Worm (Caenorhabditis elegans) whole organism, L2 larva: ENCODE results near the gene Y56A3A.30.

Experiments
- C34F6.9 ChIP-seq: fragments of 150-350 bp; optimal IDR thresholded peaks from 2 replicates; lab custom pipeline; 2014; ENCODE audit warnings: missing biosample characterization, missing genetic modification characterization
- F13H6.1 ChIP-seq: sonication (generic microtip); optimal IDR thresholded peaks from 2 replicates; lab custom pipeline; 2016; ENCODE audit warnings: missing genetic modification characterization, missing compliant biosample characterization
- R02D3.7 ChIP-seq: fragments of 150-350 bp; optimal IDR thresholded peaks from 2 replicates; lab custom pipeline; 2014; ENCODE audit warnings: missing biosample characterization, missing genetic modification characterization
- Y55F3AM.14 ChIP-seq: fragments of 200-800 bp; sonication (Bioruptor generic); optimal IDR thresholded peaks from 2 replicates; lab custom pipeline; 2018; ENCODE audit warnings: mild to moderate bottlenecking, missing genetic modification characterization, missing compliant biosample characterization
- ZK546.5 ChIP-seq: sonication (generic microtip); optimal IDR thresholded peaks from 2 replicates; lab custom pipeline; 2017; ENCODE audit warnings: missing biosample characterization, missing genetic modification characterization
- alr-1 ChIP-seq: fragments of 150-350 bp; optimal IDR thresholded peaks from 2 replicates; lab custom pipeline; 2014; ENCODE audit warnings: missing biosample characterization, missing genetic modification characterization
- ama-1 ChIP-seq: fragments of 150-350 bp; optimal IDR thresholded peaks from 2 replicates; lab custom pipeline; 2018; ENCODE audit warnings: inconsistent platforms
- blmp-1 ChIP-seq: sonication (generic microtip); optimal IDR thresholded peaks from 2 replicates; lab custom pipeline; 2017; ENCODE audit warnings: missing genetic modification characterization, mild to moderate bottlenecking, missing compliant biosample characterization, antibody characterized with exemption, moderate library complexity; ENCODE audit not compliant: insufficient read depth
- ceh-82 ChIP-seq: fragments of 150-350 bp; optimal IDR thresholded peaks from 2 replicates; lab custom pipeline; 2014; ENCODE audit warnings: missing biosample characterization, missing genetic modification characterization
- crh-2 ChIP-seq: sonication (generic microtip); optimal IDR thresholded peaks from 2 replicates; lab custom pipeline; 2017; ENCODE audit warnings: missing biosample characterization, missing genetic modification characterization
- egl-27 ChIP-seq: sonication (generic microtip); optimal IDR thresholded peaks from 3 replicates; lab custom pipeline; 2017; ENCODE audit warnings: missing biosample characterization, missing genetic modification reagents, missing genetic modification characterization
- elt-3 ChIP-seq: sonication (generic microtip); optimal IDR thresholded peaks from 2 replicates; lab custom pipeline; 2017; ENCODE audit warnings: missing biosample characterization, missing genetic modification characterization
- fos-1 ChIP-seq: fragments of 150-350 bp; optimal IDR thresholded peaks from 2 replicates; lab custom pipeline; 2014; ENCODE audit warnings: missing biosample characterization, missing genetic modification characterization
- gmeb-1 ChIP-seq: fragments of 150-350 bp; optimal IDR thresholded peaks from 2 replicates; lab custom pipeline; 2014; ENCODE audit warnings: missing biosample characterization, missing genetic modification characterization
- lin-13 ChIP-seq: fragments of 150-350 bp; optimal IDR thresholded peaks from 2 replicates; lab custom pipeline; 2014; ENCODE audit warnings: missing biosample characterization, missing genetic modification reagents, missing genetic modification characterization
- lin-39 ChIP-seq: fragments of 150-350 bp; optimal IDR thresholded peaks from 2 replicates; lab custom pipeline; 2014; ENCODE audit warnings: missing biosample characterization, missing genetic modification reagents, missing genetic modification characterization
- mab-5 ChIP-seq: fragments of 150-350 bp; optimal IDR thresholded peaks from 2 replicates; lab custom pipeline; 2014; ENCODE audit warnings: missing biosample characterization, missing genetic modification characterization
- mbf-1 ChIP-seq: sonication (generic microtip); optimal IDR thresholded peaks from 2 replicates; lab custom pipeline; 2017; ENCODE audit warnings: missing biosample characterization, missing genetic modification characterization
- nhr-11 ChIP-seq: fragments of 150-350 bp; optimal IDR thresholded peaks from 2 replicates; lab custom pipeline; 2014; ENCODE audit warnings: missing biosample characterization, missing genetic modification characterization
- nhr-12 ChIP-seq: fragments of 150-350 bp; optimal IDR thresholded peaks from 2 replicates; lab custom pipeline; 2014; ENCODE audit warnings: missing biosample characterization, missing genetic modification characterization
- nhr-129 ChIP-seq: fragments of 150-350 bp; optimal IDR thresholded peaks from 2 replicates; lab custom pipeline; 2014; ENCODE audit warnings: missing biosample characterization, missing genetic modification characterization
- nhr-21 ChIP-seq: fragments of 150-350 bp; optimal IDR thresholded peaks from 2 replicates; lab custom pipeline; 2014; ENCODE audit warnings: missing biosample characterization, missing genetic modification characterization
- nhr-23 ChIP-seq: fragments of 150-350 bp; optimal IDR thresholded peaks from 2 replicates; lab custom pipeline; 2014; ENCODE audit warnings: missing biosample characterization, missing genetic modification reagents, missing genetic modification characterization
- nhr-237 ChIP-seq: fragments of 150-350 bp; optimal IDR thresholded peaks from 2 replicates; lab custom pipeline; 2014; ENCODE audit warnings: missing biosample characterization, missing genetic modification characterization
- nhr-25 ChIP-seq: fragments of 150-350 bp; sonication (generic microtip); optimal IDR thresholded peaks from 3 replicates; lab custom pipeline; 2014; ENCODE audit warnings: missing biosample characterization, missing genetic modification characterization
- nhr-6 ChIP-seq: fragments of 150-350 bp; optimal IDR thresholded peaks from 2 replicates; lab custom pipeline; 2014; ENCODE audit warnings: missing biosample characterization, missing genetic modification characterization
- nhr-77 ChIP-seq: fragments of 150-350 bp; optimal IDR thresholded peaks from 2 replicates; lab custom pipeline; 2014; ENCODE audit warnings: missing biosample characterization, missing genetic modification characterization
- peb-1 ChIP-seq: fragments of 150-350 bp; optimal IDR thresholded peaks from 2 replicates; lab custom pipeline; 2014; ENCODE audit warnings: missing biosample characterization, missing genetic modification characterization
- sem-4 ChIP-seq: fragments of 150-350 bp; optimal IDR thresholded peaks from 2 replicates; lab custom pipeline; 2014; ENCODE audit warnings: missing biosample characterization, missing genetic modification reagents, missing genetic modification characterization
- skn-1 ChIP-seq: sonication (generic microtip); optimal IDR thresholded peaks from 2 replicates; lab custom pipeline; 2017; ENCODE audit warnings: missing biosample characterization, missing genetic modification characterization
- sma-3 ChIP-seq: sonication (generic microtip); optimal IDR thresholded peaks from 2 replicates; lab custom pipeline; 2016; ENCODE audit warnings: missing genetic modification reagents, missing genetic modification characterization, missing compliant biosample characterization
- sma-9 ChIP-seq, 2 experiments: fragments of 150-350 bp in 1 of 2; sonication (generic microtip) in 1 of 2; optimal IDR thresholded peaks; 2 replicates each; lab custom pipeline; 2014 to 2016; ENCODE audit warnings: missing genetic modification characterization in 2 of 2, mild to moderate bottlenecking in 1 of 2, missing biosample characterization in 1 of 2, missing compliant biosample characterization in 1 of 2, missing genetic modification reagents in 1 of 2, moderate library complexity in 1 of 2
- unc-39 ChIP-seq: fragments of 150-350 bp; optimal IDR thresholded peaks from 2 replicates; lab custom pipeline; 2014; ENCODE audit warnings: missing biosample characterization, missing genetic modification characterization
- unc-55 ChIP-seq: fragments of 150-350 bp; sonication (generic microtip); optimal IDR thresholded peaks from 3 replicates; lab custom pipeline; 2014; ENCODE audit warnings: missing biosample characterization, missing genetic modification reagents, missing genetic modification characterization
- zag-1 ChIP-seq: fragments of 150-350 bp; optimal IDR thresholded peaks from 2 replicates; lab custom pipeline; 2014; ENCODE audit warnings: missing biosample characterization, missing genetic modification characterization
- ztf-11 ChIP-seq: sonication (generic microtip); optimal IDR thresholded peaks from 2 replicates; lab custom pipeline; 2017; ENCODE audit warnings: missing biosample characterization, missing genetic modification characterization

Gene Y56A3A.30

ce11 chrIII:12015183-12015582 is 36.3 kb upstream of the Y56A3A.30 start:
- TF ChIP-seq mab-5 (tag; lab: Kevin White, UChicago) (no peak), ceh-82 (tag; lab: Kevin White, UChicago) (no peak), sma-9 (GFP tag; optimal IDR thresholded peaks at IDR 0.05; lab: Kevin White, UChicago) (no peak), sma-9 (tag; optimal IDR thresholded peaks at IDR 0.05; lab: Kevin White, UChicago) (no peak), ztf-11 (no peak), skn-1 (tag; lab: Kevin White, UChicago) (no peak), zag-1 (tag; lab: Kevin White, UChicago) (no peak), R02D3.7 (tag; lab: Kevin White, UChicago) (no peak), nhr-237 (tag; lab: Kevin White, UChicago) (no peak), mbf-1 (tag; lab: Kevin White, UChicago) (no peak)
- TF ChIP-seq, all 48 proteins: peak for 0

ce11 chrIII:12014503-12014902 is 35.6 kb upstream of the Y56A3A.30 start:
- TF ChIP-seq mab-5 (tag; lab: Kevin White, UChicago) = no peak
- TF ChIP-seq peb-1 (tag; lab: Kevin White, UChicago) = no peak
- no peak for TF ChIP-seq ztf-11
- peak; percentile 52 for TF ChIP-seq sem-4 (tag; lab: Kevin White, UChicago)
- no peak for TF ChIP-seq nhr-6
- TF ChIP-seq R02D3.7 (tag; lab: Kevin White, UChicago) = no peak
- TF ChIP-seq blmp-1 (tag; lab: Kevin White, UChicago) = no peak
- peak; percentile 72 for TF ChIP-seq nhr-25
- no peak for TF ChIP-seq elt-3 (tag; lab: Kevin White, UChicago)
- TF ChIP-seq, all 48 proteins: peak for 2

DNA sequence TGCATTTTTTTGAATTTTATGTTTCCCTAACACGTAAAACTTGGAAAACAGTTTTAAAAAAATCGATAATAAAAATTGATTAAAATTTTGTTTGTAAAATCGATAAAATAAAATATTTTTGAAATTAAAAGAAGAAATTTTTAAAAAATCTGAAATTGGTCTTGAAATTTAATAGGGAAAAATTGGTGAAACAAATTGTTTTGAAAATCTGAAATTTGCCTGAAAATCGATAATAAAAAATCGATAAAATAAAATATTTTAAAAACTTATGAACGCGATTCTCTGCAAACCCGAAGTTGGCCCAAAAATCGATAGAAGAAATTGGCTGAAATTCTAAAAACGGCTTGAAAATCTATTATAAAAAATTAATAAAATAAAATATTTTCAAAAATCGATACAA is 34.9 kb upstream of the Y56A3A.30 start:
- TF ChIP-seq alr-1 (tag; lab: Kevin White, UChicago) (no peak), lin-39 (tag; lab: Kevin White, UChicago) (no peak), ama-1 (lab: Kevin White, UChicago) (no peak)

DNA sequence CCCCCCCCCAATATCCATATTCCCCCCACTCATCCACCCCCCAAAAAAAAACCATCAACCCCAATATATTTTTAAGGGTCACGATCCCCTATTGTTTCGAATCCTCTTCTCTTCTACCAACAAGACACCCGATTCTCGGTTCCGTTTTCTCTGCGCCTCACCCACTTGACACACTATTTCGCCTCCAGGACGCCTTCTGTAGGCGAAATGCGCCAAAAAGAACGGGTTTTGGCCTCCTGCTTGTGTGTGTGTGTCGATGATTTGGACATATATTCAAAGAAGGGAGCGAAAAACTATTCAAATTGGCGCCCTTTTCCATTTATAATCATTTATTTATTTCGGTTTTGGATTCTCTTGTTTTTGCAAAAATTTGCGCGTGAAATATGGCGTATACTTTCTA is 34.2 kb upstream of the Y56A3A.30 start:
- TF ChIP-seq egl-27 (no peak), peb-1 (tag; lab: Kevin White, UChicago) (no peak), nhr-25 (peak; percentile 52), nhr-11 (no peak), sma-3 (GFP tag; lab: Kevin White, UChicago) (peak; percentile 21), sem-4 (tag; lab: Kevin White, UChicago) (peak; percentile 5), nhr-6 (no peak), ZK546.5 (tag; lab: Kevin White, UChicago) (no peak), ama-1 (lab: Kevin White, UChicago) (no peak), ceh-82 (tag; lab: Kevin White, UChicago) (no peak)

- TF ChIP-seq nhr-12 (tag; lab: Kevin White, UChicago) (no peak), gmeb-1 (no peak), crh-2 (tag; lab: Kevin White, UChicago) (peak; percentile 94), sma-9 (GFP tag; optimal IDR thresholded peaks at IDR 0.05; lab: Kevin White, UChicago) (no peak), sma-9 (tag; optimal IDR thresholded peaks at IDR 0.05; lab: Kevin White, UChicago) (no peak), sma-3 (GFP tag; lab: Kevin White, UChicago) (peak; percentile 67), nhr-25 (peak; percentile 74)
Measured at ce11 chrIII:12009764-12010163, 30.9 kb upstream of the Y56A3A.30 start.

DNA sequence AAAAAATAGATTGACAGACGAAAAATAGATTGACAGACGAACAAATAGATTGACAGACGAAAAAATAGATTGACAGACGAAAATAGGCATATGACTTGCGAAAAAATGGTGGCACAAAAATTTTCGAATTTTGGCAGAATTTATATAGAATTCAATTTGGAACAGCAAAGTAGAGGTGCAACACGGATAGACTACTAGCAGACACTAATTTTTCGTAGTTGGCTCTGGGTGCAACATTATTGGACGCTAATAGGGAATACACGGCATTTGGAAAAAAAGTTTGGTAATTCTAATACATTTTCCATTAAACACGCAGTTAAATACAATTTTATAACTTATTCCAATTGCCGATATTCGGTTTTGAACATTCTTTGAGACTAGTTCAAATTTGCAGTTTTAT is 30.5 kb upstream of the Y56A3A.30 start:
- TF ChIP-seq ama-1 (lab: Kevin White, UChicago) = no peak
- TF ChIP-seq nhr-129 (tag; lab: Kevin White, UChicago) = no peak
- no peak for TF ChIP-seq ztf-11
- no peak for TF ChIP-seq C34F6.9 (tag; lab: Kevin White, UChicago)
- TF ChIP-seq sma-9 (GFP tag; optimal IDR thresholded peaks at IDR 0.05; lab: Kevin White, UChicago) = no peak
- TF ChIP-seq sma-9 (tag; optimal IDR thresholded peaks at IDR 0.05; lab: Kevin White, UChicago) = no peak
- no peak for TF ChIP-seq R02D3.7 (tag; lab: Kevin White, UChicago)

DNA sequence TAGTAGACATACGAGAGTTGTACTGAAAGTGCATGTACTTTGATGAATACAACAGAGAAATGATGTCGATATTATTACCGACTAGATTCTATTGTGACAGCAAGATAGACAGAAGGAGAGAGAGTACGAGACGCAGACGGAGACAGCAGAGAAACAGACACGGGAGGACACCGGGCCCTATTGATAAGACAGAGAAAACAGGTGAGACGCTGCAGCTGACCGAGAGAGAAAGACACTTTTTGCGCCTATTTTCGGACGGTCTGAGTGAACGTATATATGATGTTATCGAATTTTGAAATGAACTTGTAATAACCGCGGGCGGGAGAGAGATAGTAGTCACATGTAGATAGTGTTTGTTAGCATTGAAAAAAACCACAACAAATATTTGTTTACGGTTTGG is 24.4 kb upstream of the Y56A3A.30 start:
- no peak for TF ChIP-seq unc-55
- TF ChIP-seq nhr-21 (tag; lab: Kevin White, UChicago) = peak; percentile 64
- no peak for TF ChIP-seq nhr-23
- peak; percentile 74 for TF ChIP-seq fos-1 (tag; lab: Kevin White, UChicago)
- no peak for TF ChIP-seq ceh-82 (tag; lab: Kevin White, UChicago)
- TF ChIP-seq F13H6.1 (tag; lab: Kevin White, UChicago) = peak; percentile 69
- TF ChIP-seq C34F6.9 (tag; lab: Kevin White, UChicago) = peak; percentile 21
- no peak for TF ChIP-seq ztf-11
- no peak for TF ChIP-seq zag-1 (tag; lab: Kevin White, UChicago)
- TF ChIP-seq crh-2 (tag; lab: Kevin White, UChicago) = peak; percentile 21
- no peak for TF ChIP-seq nhr-77 (tag; lab: Kevin White, UChicago)
- no peak for TF ChIP-seq nhr-237 (tag; lab: Kevin White, UChicago)
- no peak for TF ChIP-seq nhr-6
- no peak for TF ChIP-seq unc-39 (tag; lab: Kevin White, UChicago)
- peak; percentile 41 for TF ChIP-seq egl-27
- TF ChIP-seq sma-3 (GFP tag; lab: Kevin White, UChicago) = peak; percentile 64
- TF ChIP-seq sma-9 (GFP tag; optimal IDR thresholded peaks at IDR 0.05; lab: Kevin White, UChicago) = peak; percentile 87
- TF ChIP-seq sma-9 (tag; optimal IDR thresholded peaks at IDR 0.05; lab: Kevin White, UChicago) = no peak
- peak; percentile 51 for TF ChIP-seq blmp-1 (tag; lab: Kevin White, UChicago)
- TF ChIP-seq Y55F3AM.14 (GFP tag; lab: Kevin White, UChicago) = no peak
- no peak for TF ChIP-seq nhr-11
- no peak for TF ChIP-seq ZK546.5 (tag; lab: Kevin White, UChicago)
- no peak for TF ChIP-seq lin-13 (GFP tag; lab: Kevin White, UChicago)
- no peak for TF ChIP-seq mbf-1 (tag; lab: Kevin White, UChicago)
- no peak for TF ChIP-seq ama-1 (lab: Kevin White, UChicago)
- TF ChIP-seq nhr-129 (tag; lab: Kevin White, UChicago) = peak; percentile 63
